Fruit fly (Drosophila melanogaster) S2 (cell line): ENCODE results near the gene CG43774.

Experiments used
- CG8478 ChIP-seq: fragments of >200 bp; optimal IDR thresholded peaks from 2 replicates; lab custom pipeline; 2018
- CTCF ChIP-seq, 2 experiments: fragments of >200 bp; optimal IDR thresholded peaks; 2 replicates each; lab custom pipeline; 2018

Gene CG43774

dm6 chr2L:4056781-4057180, 48.3 kb downstream of the CG43774 start:
- no peak for TF ChIP-seq CTCF (optimal IDR thresholded peaks at IDR 0.05; lab: Kevin White, UChicago)
- no peak for TF ChIP-seq CG8478 (lab: Kevin White, UChicago)
